Worm (Caenorhabditis elegans) whole organism, L2 larva: Measurements from ENCODE around the gene F32D8.8.

ENCODE experiments used
- C34F6.9 ChIP-seq: fragments of 150-350 bp; optimal IDR thresholded peaks from 2 replicates; lab custom pipeline; 2014; ENCODE audit warnings: missing biosample characterization, missing genetic modification characterization
- F13H6.1 ChIP-seq: sonication (generic microtip); optimal IDR thresholded peaks from 2 replicates; lab custom pipeline; 2016; ENCODE audit warnings: missing genetic modification characterization, missing compliant biosample characterization
- R02D3.7 ChIP-seq: fragments of 150-350 bp; optimal IDR thresholded peaks from 2 replicates; lab custom pipeline; 2014; ENCODE audit warnings: missing biosample characterization, missing genetic modification characterization
- Y55F3AM.14 ChIP-seq: fragments of 200-800 bp; sonication (Bioruptor generic); optimal IDR thresholded peaks from 2 replicates; lab custom pipeline; 2018; ENCODE audit warnings: mild to moderate bottlenecking, missing genetic modification characterization, missing compliant biosample characterization
- alr-1 ChIP-seq: fragments of 150-350 bp; optimal IDR thresholded peaks from 2 replicates; lab custom pipeline; 2014; ENCODE audit warnings: missing biosample characterization, missing genetic modification characterization
- aly-2 ChIP-seq: fragments of 150-350 bp; optimal IDR thresholded peaks from 2 replicates; lab custom pipeline; 2014; ENCODE audit warnings: missing biosample characterization, missing genetic modification characterization
- ama-1 ChIP-seq: fragments of 150-350 bp; optimal IDR thresholded peaks from 2 replicates; lab custom pipeline; 2018; ENCODE audit warnings: inconsistent platforms
- blmp-1 ChIP-seq: sonication (generic microtip); optimal IDR thresholded peaks from 2 replicates; lab custom pipeline; 2017; ENCODE audit warnings: missing genetic modification characterization, mild to moderate bottlenecking, missing compliant biosample characterization, antibody characterized with exemption, moderate library complexity; ENCODE audit not compliant: insufficient read depth
- ceh-16 ChIP-seq: fragments of 150-350 bp; optimal IDR thresholded peaks from 2 replicates; lab custom pipeline; 2014; ENCODE audit warnings: missing biosample characterization, missing genetic modification characterization
- ceh-82 ChIP-seq: fragments of 150-350 bp; optimal IDR thresholded peaks from 2 replicates; lab custom pipeline; 2014; ENCODE audit warnings: missing biosample characterization, missing genetic modification characterization
- crh-2 ChIP-seq: sonication (generic microtip); optimal IDR thresholded peaks from 2 replicates; lab custom pipeline; 2017; ENCODE audit warnings: missing biosample characterization, missing genetic modification characterization
- dmd-4 ChIP-seq: sonication (generic microtip); optimal IDR thresholded peaks from 2 replicates; lab custom pipeline; 2017; ENCODE audit warnings: missing biosample characterization, missing genetic modification characterization
- egl-27 ChIP-seq: sonication (generic microtip); optimal IDR thresholded peaks from 3 replicates; lab custom pipeline; 2017; ENCODE audit warnings: missing biosample characterization, missing genetic modification reagents, missing genetic modification characterization
- fos-1 ChIP-seq: fragments of 150-350 bp; optimal IDR thresholded peaks from 2 replicates; lab custom pipeline; 2014; ENCODE audit warnings: missing biosample characterization, missing genetic modification characterization
- gmeb-1 ChIP-seq: fragments of 150-350 bp; optimal IDR thresholded peaks from 2 replicates; lab custom pipeline; 2014; ENCODE audit warnings: missing biosample characterization, missing genetic modification characterization
- lin-11 ChIP-seq: fragments of 150-350 bp; sonication (generic microtip); optimal IDR thresholded peaks from 2 replicates; lab custom pipeline; 2014; ENCODE audit warnings: missing biosample characterization, missing genetic modification characterization, inconsistent platforms, mixed read lengths
- lsy-2 ChIP-seq, 2 experiments: fragments of 150-350 bp in 1 of 2; sonication (generic microtip) in 1 of 2; optimal IDR thresholded peaks; 2 replicates each; lab custom pipeline; 2014 to 2017; ENCODE audit warnings: missing biosample characterization in 2 of 2, missing genetic modification characterization in 2 of 2
- mab-5 ChIP-seq: fragments of 150-350 bp; optimal IDR thresholded peaks from 2 replicates; lab custom pipeline; 2014; ENCODE audit warnings: missing biosample characterization, missing genetic modification characterization
- mbf-1 ChIP-seq: sonication (generic microtip); optimal IDR thresholded peaks from 2 replicates; lab custom pipeline; 2017; ENCODE audit warnings: missing biosample characterization, missing genetic modification characterization
- nhr-10 ChIP-seq: sonication (generic microtip); optimal IDR thresholded peaks from 2 replicates; lab custom pipeline; 2017; ENCODE audit warnings: missing biosample characterization, missing genetic modification characterization
- nhr-12 ChIP-seq: fragments of 150-350 bp; optimal IDR thresholded peaks from 2 replicates; lab custom pipeline; 2014; ENCODE audit warnings: missing biosample characterization, missing genetic modification characterization
- nhr-129 ChIP-seq: fragments of 150-350 bp; optimal IDR thresholded peaks from 2 replicates; lab custom pipeline; 2014; ENCODE audit warnings: missing biosample characterization, missing genetic modification characterization
- nhr-23 ChIP-seq: fragments of 150-350 bp; optimal IDR thresholded peaks from 2 replicates; lab custom pipeline; 2014; ENCODE audit warnings: missing biosample characterization, missing genetic modification reagents, missing genetic modification characterization
- nhr-237 ChIP-seq: fragments of 150-350 bp; optimal IDR thresholded peaks from 2 replicates; lab custom pipeline; 2014; ENCODE audit warnings: missing biosample characterization, missing genetic modification characterization
- nhr-25 ChIP-seq: fragments of 150-350 bp; sonication (generic microtip); optimal IDR thresholded peaks from 3 replicates; lab custom pipeline; 2014; ENCODE audit warnings: missing biosample characterization, missing genetic modification characterization
- nhr-6 ChIP-seq: fragments of 150-350 bp; optimal IDR thresholded peaks from 2 replicates; lab custom pipeline; 2014; ENCODE audit warnings: missing biosample characterization, missing genetic modification characterization
- nhr-77 ChIP-seq: fragments of 150-350 bp; optimal IDR thresholded peaks from 2 replicates; lab custom pipeline; 2014; ENCODE audit warnings: missing biosample characterization, missing genetic modification characterization
- peb-1 ChIP-seq: fragments of 150-350 bp; optimal IDR thresholded peaks from 2 replicates; lab custom pipeline; 2014; ENCODE audit warnings: missing biosample characterization, missing genetic modification characterization
- skn-1 ChIP-seq: sonication (generic microtip); optimal IDR thresholded peaks from 2 replicates; lab custom pipeline; 2017; ENCODE audit warnings: missing biosample characterization, missing genetic modification characterization
- sma-3 ChIP-seq: sonication (generic microtip); optimal IDR thresholded peaks from 2 replicates; lab custom pipeline; 2016; ENCODE audit warnings: missing genetic modification reagents, missing genetic modification characterization, missing compliant biosample characterization
- sma-9 ChIP-seq, 2 experiments: fragments of 150-350 bp in 1 of 2; sonication (generic microtip) in 1 of 2; optimal IDR thresholded peaks; 2 replicates each; lab custom pipeline; 2014 to 2016; ENCODE audit warnings: missing genetic modification characterization in 2 of 2, mild to moderate bottlenecking in 1 of 2, missing biosample characterization in 1 of 2, missing compliant biosample characterization in 1 of 2, missing genetic modification reagents in 1 of 2, moderate library complexity in 1 of 2
- snpc-4 ChIP-seq: fragments of 150-350 bp; optimal IDR thresholded peaks from 2 replicates; lab custom pipeline; 2014; ENCODE audit warnings: missing biosample characterization, missing genetic modification characterization
- unc-55 ChIP-seq: fragments of 150-350 bp; sonication (generic microtip); optimal IDR thresholded peaks from 3 replicates; lab custom pipeline; 2014; ENCODE audit warnings: missing biosample characterization, missing genetic modification reagents, missing genetic modification characterization
- unc-62 ChIP-seq: fragments of 150-350 bp; optimal IDR thresholded peaks from 2 replicates; lab custom pipeline; 2014; ENCODE audit warnings: missing biosample characterization, missing genetic modification reagents, missing genetic modification characterization
- zag-1 ChIP-seq: fragments of 150-350 bp; optimal IDR thresholded peaks from 2 replicates; lab custom pipeline; 2014; ENCODE audit warnings: missing biosample characterization, missing genetic modification characterization
- ztf-1 ChIP-seq: fragments of 200-800 bp; sonication (Bioruptor generic); conservative IDR thresholded peaks from 2 replicates; pipeline ENCODE4 v1.3.6; 2022; ENCODE audit warnings: missing genetic modification characterization, missing compliant biosample characterization
- ztf-4 ChIP-seq: fragments of 150-350 bp; optimal IDR thresholded peaks from 2 replicates; lab custom pipeline; 2014; ENCODE audit warnings: missing biosample characterization, missing genetic modification characterization

Gene F32D8.8

DNA sequence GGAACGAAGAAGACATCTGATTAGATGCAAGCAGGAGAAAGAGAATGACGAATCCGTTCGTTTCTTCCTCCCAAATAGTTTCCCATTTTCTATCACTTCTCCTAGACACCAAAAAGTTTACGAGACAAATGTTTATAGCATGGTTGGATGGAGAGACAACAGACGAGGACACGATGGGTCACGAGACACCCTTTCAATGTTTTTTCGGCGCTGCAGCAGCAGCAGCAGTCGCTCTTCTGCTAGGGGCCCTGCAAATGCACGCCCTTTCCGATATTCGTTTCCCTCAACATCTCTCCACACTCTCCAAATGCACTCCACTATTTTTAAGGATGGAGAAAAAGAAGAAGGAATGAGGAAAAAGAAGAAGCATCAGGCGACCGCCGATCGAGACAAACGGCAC, 44.2 kb downstream of the F32D8.8 start (continued):
- TF ChIP-seq lin-11 (tag; lab: Kevin White, UChicago): peak; percentile 62

DNA sequence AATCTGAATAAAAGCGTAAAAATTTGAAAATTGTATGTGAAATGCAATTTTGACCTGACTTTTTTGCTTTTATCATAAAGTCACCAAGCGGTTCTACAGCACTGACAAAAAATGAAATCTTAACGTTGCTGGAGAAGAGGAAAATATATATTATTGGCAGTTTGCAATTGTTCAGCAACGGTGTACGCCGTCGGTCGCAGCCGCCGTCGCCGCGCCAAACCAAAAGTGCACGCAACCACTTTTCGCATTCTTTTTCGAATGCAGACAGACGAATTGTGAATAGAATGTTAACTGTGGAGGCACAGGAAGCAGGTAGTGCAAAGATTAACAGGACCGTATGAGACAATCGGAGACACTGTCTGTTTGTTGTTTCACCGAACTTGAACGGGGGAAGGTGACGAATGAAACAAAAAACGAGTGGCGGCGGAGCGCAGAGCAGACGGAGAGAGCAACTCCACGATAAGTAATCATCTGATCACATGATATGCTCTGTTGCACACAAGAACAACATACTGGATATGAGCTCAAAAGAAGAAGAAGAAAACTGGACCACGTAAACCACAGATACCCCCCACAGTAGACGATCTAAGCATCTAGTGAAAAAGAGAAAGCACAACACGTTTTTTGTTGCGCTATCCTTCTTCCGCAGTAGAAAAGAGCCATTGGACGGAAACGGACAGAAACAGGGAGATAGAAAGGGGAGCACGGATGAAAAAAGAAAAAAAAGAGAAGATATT, 45.5 kb downstream of the F32D8.8 start:
- peak; percentile 16 for TF ChIP-seq sma-3
- peak; percentile 78 for TF ChIP-seq nhr-129 (tag; lab: Kevin White, UChicago)
- TF ChIP-seq nhr-10 (tag; lab: Kevin White, UChicago): no peak
- peak; percentile 38 for TF ChIP-seq unc-55
- TF ChIP-seq lsy-2 (tag; optimal IDR thresholded peaks at IDR 0.05; lab: Kevin White, UChicago): peak in 1 of 2 experiments; percentile 21
- no peak for TF ChIP-seq nhr-23 (tag; lab: Kevin White, UChicago)
- TF ChIP-seq F13H6.1 (tag; lab: Kevin White, UChicago): peak; percentile 52
- TF ChIP-seq fos-1 (tag; lab: Kevin White, UChicago): peak; percentile 14
- TF ChIP-seq nhr-12 (tag; lab: Kevin White, UChicago): no peak
- peak; percentile 43 for TF ChIP-seq C34F6.9
- TF ChIP-seq nhr-25 (tag; lab: Kevin White, UChicago): no peak
- TF ChIP-seq sma-9 (GFP tag; optimal IDR thresholded peaks at IDR 0.05; lab: Kevin White, UChicago): peak; percentile 8
- TF ChIP-seq sma-9 (tag; optimal IDR thresholded peaks at IDR 0.05; lab: Kevin White, UChicago): no peak
- peak; percentile 82 for TF ChIP-seq Y55F3AM.14 (GFP tag; lab: Kevin White, UChicago)
- no peak for TF ChIP-seq zag-1 (tag; lab: Kevin White, UChicago)
- peak; percentile 4 for TF ChIP-seq egl-27 (tag; lab: Kevin White, UChicago)
- no peak for TF ChIP-seq nhr-77 (tag; lab: Kevin White, UChicago)
- TF ChIP-seq blmp-1 (tag; lab: Kevin White, UChicago): peak; percentile 15
- TF ChIP-seq, all 48 proteins: peak for 11

DNA sequence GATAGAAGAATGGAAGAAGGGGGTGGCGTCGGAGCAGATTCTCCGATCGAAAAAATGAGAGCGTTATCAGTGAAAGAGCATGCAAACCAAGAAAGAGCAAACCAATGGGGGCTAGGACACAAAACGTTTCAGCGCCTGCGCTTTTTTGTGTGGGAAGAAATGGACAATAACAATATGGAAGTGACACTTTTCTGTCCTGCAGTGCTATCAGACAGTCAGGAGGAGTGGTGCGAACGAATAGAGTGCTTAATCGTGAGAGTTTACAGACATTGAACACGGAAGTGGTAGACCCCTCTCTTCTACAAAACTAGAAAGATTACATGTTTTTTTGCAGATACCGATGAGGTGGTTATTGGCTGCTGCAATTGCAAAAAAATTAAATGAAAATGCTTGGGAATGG, 47.2 kb downstream of the F32D8.8 start:
- TF ChIP-seq ztf-1 (GFP tag; lab: Robert Waterston, UW) (no peak), nhr-129 (tag; lab: Kevin White, UChicago) (peak; percentile 15), unc-55 (no peak), unc-62 (GFP tag; lab: Kevin White, UChicago) (no peak), fos-1 (tag; lab: Kevin White, UChicago) (peak; percentile 78), skn-1 (no peak), mbf-1 (tag; lab: Kevin White, UChicago) (no peak), ama-1 (lab: Kevin White, UChicago) (no peak), sma-9 (GFP tag; optimal IDR thresholded peaks at IDR 0.05; lab: Kevin White, UChicago) (peak; percentile 80), sma-9 (tag; optimal IDR thresholded peaks at IDR 0.05; lab: Kevin White, UChicago) (no peak), ztf-4 (tag; lab: Kevin White, UChicago) (no peak), ceh-82 (tag; lab: Kevin White, UChicago) (no peak), nhr-237 (tag; lab: Kevin White, UChicago) (no peak), alr-1 (tag; lab: Kevin White, UChicago) (no peak), aly-2 (tag; lab: Kevin White, UChicago) (no peak), nhr-77 (tag; lab: Kevin White, UChicago) (no peak), dmd-4 (tag; lab: Kevin White, UChicago) (no peak), nhr-6 (tag; lab: Kevin White, UChicago) (no peak), C34F6.9 (no peak), ceh-16 (tag; lab: Kevin White, UChicago) (no peak), snpc-4 (tag; lab: Kevin White, UChicago) (no peak), crh-2 (tag; lab: Kevin White, UChicago) (peak; percentile 21), nhr-12 (tag; lab: Kevin White, UChicago) (no peak), peb-1 (tag; lab: Kevin White, UChicago) (no peak), gmeb-1 (no peak), nhr-23 (tag; lab: Kevin White, UChicago) (no peak), mab-5 (no peak)

DNA sequence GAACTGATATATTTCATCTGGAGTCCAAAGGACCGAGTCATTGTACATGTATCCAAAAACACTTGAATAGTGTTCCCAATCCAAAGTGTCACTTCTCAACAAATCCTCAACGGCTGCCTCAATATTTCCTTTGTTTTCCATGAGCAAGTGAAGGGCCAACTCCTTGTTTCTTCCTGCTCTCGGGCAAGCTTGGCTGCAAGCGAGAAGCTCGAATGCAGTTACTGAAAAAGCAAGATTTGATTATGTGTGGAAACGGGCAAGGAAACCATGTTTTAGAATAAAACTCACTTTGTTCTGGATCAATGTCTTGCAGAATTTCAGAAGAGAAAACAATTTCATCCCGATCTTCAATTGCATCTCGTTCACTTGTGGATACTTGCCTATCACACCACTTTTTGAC, 48.4 kb downstream of the F32D8.8 start:
- TF ChIP-seq nhr-77 (tag; lab: Kevin White, UChicago) (no peak), nhr-25 (tag; lab: Kevin White, UChicago) (no peak), nhr-6 (tag; lab: Kevin White, UChicago) (no peak), lin-11 (tag; lab: Kevin White, UChicago) (no peak), R02D3.7 (no peak), snpc-4 (tag; lab: Kevin White, UChicago) (no peak), mab-5 (no peak), ceh-16 (tag; lab: Kevin White, UChicago) (no peak), nhr-12 (tag; lab: Kevin White, UChicago) (no peak), blmp-1 (tag; lab: Kevin White, UChicago) (no peak)
